Fruit fly (Drosophila melanogaster) S2 (cell line): ENCODE data around the gene Ugt316A1.

Source experiments
- CG8478 ChIP-seq: fragments of >200 bp; optimal IDR thresholded peaks from 2 replicates; lab custom pipeline; 2018
- CTCF ChIP-seq, 2 experiments: fragments of >200 bp; optimal IDR thresholded peaks; 2 replicates each; lab custom pipeline; 2018

- no peak for TF ChIP-seq CTCF (optimal IDR thresholded peaks at IDR 0.05; lab: Kevin White, UChicago)
- TF ChIP-seq CG8478 (lab: Kevin White, UChicago): no peak
Observed at dm6 chr3L:19048761-19049160, 13.9 kb downstream of the Ugt316A1 start.
